Worm (Caenorhabditis elegans): Measurements from ENCODE around the gene C28H8.3.
A peak's percentile ranks its signal among the peaks of the same experiment; 100 is the strongest.

The C28H8.3 gene

ce11 chrIII:5908408-5908807 lies at the start of gene C28H8.3:
Gene C28H8.3 (plus strand): TSS chrIII:5908700.
- TF ChIP-seq him-1 (tag; optimal IDR thresholded peaks at IDR 0.05), result no peak
- TF ChIP-seq W03F9.2 (tag; optimal IDR thresholded peaks at IDR 0.05), result no peak
- no peak for TF ChIP-seq dao-5 (tag; optimal IDR thresholded peaks at IDR 0.05)

- TF ChIP-seq him-1 (tag; optimal IDR thresholded peaks at IDR 0.05), result no peak
- TF ChIP-seq dao-5 (tag; optimal IDR thresholded peaks at IDR 0.05), result no peak
- TF ChIP-seq W03F9.2 (tag; optimal IDR thresholded peaks at IDR 0.05), result no peak
Observed at ce11 chrIII:5859008-5859407, 49.5 kb upstream of the C28H8.3 start, which contains the start of gene dpf-4. Gene dpf-4 (plus strand): TSS chrIII:5859308.

- TF ChIP-seq dao-5 (tag; optimal IDR thresholded peaks at IDR 0.05) (no peak), him-1 (tag; optimal IDR thresholded peaks at IDR 0.05) (no peak), W03F9.2 (tag; optimal IDR thresholded peaks at IDR 0.05) (peak; percentile 16)
Observed at ce11 chrIII:5863774-5864173, 44.7 kb upstream of the C28H8.3 start, which contains the start of gene dnpp-1. Gene dnpp-1 (minus strand): TSS chrIII:5863803.

ce11 chrIII:5864270-5864669 lies 44.2 kb upstream of the C28H8.3 start, which contains the start of gene rabn-5:
Gene rabn-5 (plus strand): TSS chrIII:5864553.
- TF ChIP-seq him-1 (tag; optimal IDR thresholded peaks at IDR 0.05) (no peak), W03F9.2 (tag; optimal IDR thresholded peaks at IDR 0.05) (no peak), dao-5 (tag; optimal IDR thresholded peaks at IDR 0.05) (no peak)

- TF ChIP-seq W03F9.2 (tag; optimal IDR thresholded peaks at IDR 0.05) (no peak), dao-5 (tag; optimal IDR thresholded peaks at IDR 0.05) (no peak), him-1 (tag; optimal IDR thresholded peaks at IDR 0.05) (no peak)
Observed at ce11 chrIII:5868401-5868800, 40.1 kb upstream of the C28H8.3 start, which contains the start of gene eng-1. Gene eng-1 (minus strand): TSS chrIII:5868501.

ce11 chrIII:5869429-5869828 lies 39.1 kb upstream of the C28H8.3 start, which contains the start of gene F01F1.15:
Gene F01F1.15 (minus strand): TSS chrIII:5869529.
- TF ChIP-seq dao-5 (tag; optimal IDR thresholded peaks at IDR 0.05) (no peak), W03F9.2 (tag; optimal IDR thresholded peaks at IDR 0.05) (no peak), him-1 (tag; optimal IDR thresholded peaks at IDR 0.05) (no peak)

- TF ChIP-seq dao-5 (tag; optimal IDR thresholded peaks at IDR 0.05) (no peak), W03F9.2 (tag; optimal IDR thresholded peaks at IDR 0.05) (peak; percentile 69)
Observed at ce11 chrIII:5871760-5872159, 36.7 kb upstream of the C28H8.3 start, which contains the start of the genes F01F1.11 and F01F1.3. Gene F01F1.11 (minus strand): TSS chrIII:5871877. Gene F01F1.3 (plus strand): TSS chrIII:5871938.

ce11 chrIII:5872288-5872687 lies 36.2 kb upstream of the C28H8.3 start:
- TF ChIP-seq W03F9.2 (tag; optimal IDR thresholded peaks at IDR 0.05), result no peak
- no peak for TF ChIP-seq dao-5 (tag; optimal IDR thresholded peaks at IDR 0.05)

- TF ChIP-seq dao-5 (tag; optimal IDR thresholded peaks at IDR 0.05), result no peak
- no peak for TF ChIP-seq him-1 (tag; optimal IDR thresholded peaks at IDR 0.05)
- no peak for TF ChIP-seq W03F9.2 (tag; optimal IDR thresholded peaks at IDR 0.05)
Observed at ce11 chrIII:5874263-5874662, 34.2 kb upstream of the C28H8.3 start.

- TF ChIP-seq W03F9.2 (tag; optimal IDR thresholded peaks at IDR 0.05) (no peak), dao-5 (tag; optimal IDR thresholded peaks at IDR 0.05) (no peak), him-1 (tag; optimal IDR thresholded peaks at IDR 0.05) (no peak)
Observed at ce11 chrIII:5874664-5875417, 33.7 kb upstream of the C28H8.3 start.

ce11 chrIII:5875418-5875702 lies 33.1 kb upstream of the C28H8.3 start:
- TF ChIP-seq W03F9.2 (tag; optimal IDR thresholded peaks at IDR 0.05), result no peak
- no peak for TF ChIP-seq him-1 (tag; optimal IDR thresholded peaks at IDR 0.05)
- no peak for TF ChIP-seq dao-5 (tag; optimal IDR thresholded peaks at IDR 0.05)

- TF ChIP-seq W03F9.2 (tag; optimal IDR thresholded peaks at IDR 0.05) (no peak), him-1 (tag; optimal IDR thresholded peaks at IDR 0.05) (no peak), dao-5 (tag; optimal IDR thresholded peaks at IDR 0.05) (no peak)
Observed at ce11 chrIII:5875705-5876104, 32.8 kb upstream of the C28H8.3 start.

ce11 chrIII:5876140-5876675 lies 32.3 kb upstream of the C28H8.3 start, which contains the start of gene aldo-2:
Gene aldo-2 (minus strand): TSS chrIII:5876625.
- no peak for TF ChIP-seq W03F9.2 (tag; optimal IDR thresholded peaks at IDR 0.05)
- no peak for TF ChIP-seq dao-5 (tag; optimal IDR thresholded peaks at IDR 0.05)
- no peak for TF ChIP-seq him-1 (tag; optimal IDR thresholded peaks at IDR 0.05)

ce11 chrIII:5876867-5877641 lies 31.4 kb upstream of the C28H8.3 start:
- TF ChIP-seq him-1 (tag; optimal IDR thresholded peaks at IDR 0.05), result no peak
- TF ChIP-seq dao-5 (tag; optimal IDR thresholded peaks at IDR 0.05), result no peak
- TF ChIP-seq W03F9.2 (tag; optimal IDR thresholded peaks at IDR 0.05), result no peak
